Fruit fly (Drosophila melanogaster) Kc167 (cell line): ENCODE measurements around the gene CG44142.

Experiments
- Sin3A ChIP-seq: fragments of >200 bp; optimal IDR thresholded peaks from 2 replicates; lab custom pipeline; 2018; ENCODE audit warnings: missing external identifiers
- h ChIP-seq: fragments of >200 bp; optimal IDR thresholded peaks from 3 replicates; lab custom pipeline; 2018; ENCODE audit warnings: missing external identifiers
- insv ChIP-seq: fragments of >200 bp; optimal IDR thresholded peaks from 3 replicates; lab custom pipeline; 2018; ENCODE audit warnings: missing external identifiers
- psq ChIP-seq: fragments of >200 bp; optimal IDR thresholded peaks from 2 replicates; lab custom pipeline; 2017; ENCODE audit warnings: missing external identifiers

dm6 chr3R:13285110-13285509, 27.9 kb downstream of the CG44142 start:
- TF ChIP-seq insv (lab: Kevin White, UChicago) (no peak), Sin3A (no peak), psq (no peak), h (lab: Kevin White, UChicago) (no peak)
